Worm (Caenorhabditis elegans) whole organism, L1 larva: Measurements from ENCODE around the gene C45G9.9.

Source experiments
- aly-2 ChIP-seq: fragments of 150-350 bp; optimal IDR thresholded peaks from 2 replicates; lab custom pipeline; 2014; ENCODE audit warnings: missing biosample characterization, missing genetic modification characterization
- ama-1 ChIP-seq: fragments of 150-350 bp; optimal IDR thresholded peaks from 2 replicates; lab custom pipeline; 2014
- ces-1 ChIP-seq: fragments of 150-350 bp; optimal IDR thresholded peaks from 2 replicates; lab custom pipeline; 2014; ENCODE audit warnings: missing biosample characterization, missing genetic modification reagents, missing genetic modification characterization
- elt-3 ChIP-seq, 6 experiments: fragments of 150-350 bp in 1 of 6; sonication (generic microtip); optimal IDR thresholded peaks; 2 replicates each; lab custom pipeline; 2017 to 2018; ENCODE audit warnings: missing biosample characterization in 6 of 6, missing genetic modification characterization in 6 of 6, inconsistent platforms in 1 of 6
- fkh-10 ChIP-seq: sonication (generic microtip); optimal IDR thresholded peaks from 2 replicates; lab custom pipeline; 2017; ENCODE audit warnings: missing biosample characterization, missing genetic modification reagents, missing genetic modification characterization
- fos-1 ChIP-seq: fragments of 150-350 bp; optimal IDR thresholded peaks from 2 replicates; lab custom pipeline; 2014; ENCODE audit warnings: missing biosample characterization, missing genetic modification characterization
- lin-39 ChIP-seq: fragments of 150-350 bp; optimal IDR thresholded peaks from 2 replicates; lab custom pipeline; 2014; ENCODE audit warnings: missing biosample characterization, missing genetic modification reagents, missing genetic modification characterization
- nhr-237 ChIP-seq: fragments of 150-350 bp; optimal IDR thresholded peaks from 2 replicates; lab custom pipeline; 2014; ENCODE audit warnings: missing biosample characterization, missing genetic modification characterization
- nhr-28 ChIP-seq: fragments of 150-350 bp; optimal IDR thresholded peaks from 2 replicates; lab custom pipeline; 2014; ENCODE audit warnings: missing biosample characterization, missing genetic modification characterization
- pqm-1 ChIP-seq: sonication (generic microtip); optimal IDR thresholded peaks from 3 replicates; lab custom pipeline; 2017; ENCODE audit warnings: missing biosample characterization, missing genetic modification characterization
- tlp-1 ChIP-seq: fragments of 150-350 bp; optimal IDR thresholded peaks from 2 replicates; lab custom pipeline; 2014; ENCODE audit warnings: missing biosample characterization, missing genetic modification characterization
- unc-62 ChIP-seq: fragments of 150-350 bp; optimal IDR thresholded peaks from 2 replicates; lab custom pipeline; 2014; ENCODE audit warnings: missing biosample characterization, missing genetic modification reagents, missing genetic modification characterization
- ztf-4 ChIP-seq: fragments of 150-350 bp; optimal IDR thresholded peaks from 2 replicates; lab custom pipeline; 2014; ENCODE audit warnings: missing biosample characterization, missing genetic modification characterization

ce11 chrIII:5012460-5012859 is 43.1 kb downstream of the C45G9.9 start:
- TF ChIP-seq ama-1 (lab: Kevin White, UChicago) = no peak
- TF ChIP-seq fkh-10 (GFP tag; lab: Kevin White, UChicago) = no peak
- no peak for TF ChIP-seq ztf-4 (tag; lab: Kevin White, UChicago)
- no peak for TF ChIP-seq unc-62 (GFP tag; lab: Kevin White, UChicago)
- no peak for TF ChIP-seq ces-1 (GFP tag; lab: Kevin White, UChicago)
- TF ChIP-seq lin-39 (tag; lab: Kevin White, UChicago) = no peak
- TF ChIP-seq elt-3 (tag; optimal IDR thresholded peaks at IDR 0.05; lab: Kevin White, UChicago) = no peak
- no peak for TF ChIP-seq fos-1 (tag; lab: Kevin White, UChicago)
- TF ChIP-seq nhr-237 (tag; lab: Kevin White, UChicago) = no peak
- no peak for TF ChIP-seq nhr-28 (tag; lab: Kevin White, UChicago)
- no peak for TF ChIP-seq pqm-1 (tag; lab: Kevin White, UChicago)
- TF ChIP-seq tlp-1 (tag; lab: Kevin White, UChicago) = no peak
- no peak for TF ChIP-seq aly-2 (tag; lab: Kevin White, UChicago)
